Worm (Caenorhabditis elegans) whole organism, L3 larva: ENCODE results near the gene R03E9.2.
A peak's percentile ranks its signal among the peaks of the same experiment; 100 is the strongest.

Experiments
- ZK546.5 ChIP-seq: sonication (generic microtip); optimal IDR thresholded peaks from 2 replicates; lab custom pipeline; 2017; ENCODE audit warnings: missing biosample characterization, missing genetic modification characterization
- aly-2 ChIP-seq: fragments of 150-350 bp; optimal IDR thresholded peaks from 2 replicates; lab custom pipeline; 2014; ENCODE audit warnings: missing biosample characterization, missing genetic modification characterization
- ama-1 ChIP-seq: fragments of 150-350 bp; optimal IDR thresholded peaks from 2 replicates; lab custom pipeline; 2018
- ceh-16 ChIP-seq: sonication (generic microtip); optimal IDR thresholded peaks from 2 replicates; lab custom pipeline; 2017; ENCODE audit warnings: missing biosample characterization, missing genetic modification characterization
- ceh-28 ChIP-seq: fragments of 150-350 bp; optimal IDR thresholded peaks from 2 replicates; lab custom pipeline; 2014; ENCODE audit warnings: missing biosample characterization, missing genetic modification reagents, missing genetic modification characterization
- ceh-82 ChIP-seq: fragments of 150-350 bp; optimal IDR thresholded peaks from 2 replicates; lab custom pipeline; 2014; ENCODE audit warnings: missing biosample characterization, missing genetic modification characterization
- ceh-9 ChIP-seq: sonication (generic microtip); optimal IDR thresholded peaks from 2 replicates; lab custom pipeline; 2018; ENCODE audit warnings: missing biosample characterization, missing genetic modification characterization
- daf-12 ChIP-seq: fragments of 150-350 bp; optimal IDR thresholded peaks from 2 replicates; lab custom pipeline; 2014; ENCODE audit warnings: missing biosample characterization, missing genetic modification reagents, missing genetic modification characterization
- egl-27 ChIP-seq: sonication (generic microtip); optimal IDR thresholded peaks from 4 replicates; lab custom pipeline; 2017; ENCODE audit warnings: missing biosample characterization, missing genetic modification reagents, missing genetic modification characterization
- egl-5 ChIP-seq: fragments of 150-350 bp; optimal IDR thresholded peaks from 2 replicates; lab custom pipeline; 2017; ENCODE audit warnings: missing biosample characterization, missing genetic modification reagents, missing genetic modification characterization, inconsistent platforms
- elt-1 ChIP-seq: fragments of 150-350 bp; optimal IDR thresholded peaks from 2 replicates; lab custom pipeline; 2014; ENCODE audit warnings: missing biosample characterization, missing genetic modification characterization
- elt-3 ChIP-seq, 3 experiments: fragments of 150-350 bp in 1 of 3; sonication (generic microtip) in 2 of 3; optimal IDR thresholded peaks; 2 replicates in 2 of 3; 4 replicates in 1 of 3; lab custom pipeline; 2014 to 2017; ENCODE audit warnings: missing biosample characterization in 3 of 3, missing genetic modification characterization in 3 of 3
- eor-1 ChIP-seq, 2 experiments: fragments of 150-350 bp; optimal IDR thresholded peaks; 2 replicates each; lab custom pipeline; 2014 to 2018; ENCODE audit warnings: missing biosample characterization in 2 of 2, missing genetic modification characterization in 2 of 2
- fkh-10 ChIP-seq: sonication (generic microtip); optimal IDR thresholded peaks from 2 replicates; lab custom pipeline; 2017; ENCODE audit warnings: missing biosample characterization, missing genetic modification reagents, missing genetic modification characterization
- fkh-2 ChIP-seq: fragments of 150-350 bp; optimal IDR thresholded peaks from 2 replicates; lab custom pipeline; 2014; ENCODE audit warnings: missing biosample characterization, missing genetic modification reagents, missing genetic modification characterization
- fos-1 ChIP-seq: fragments of 150-350 bp; optimal IDR thresholded peaks from 2 replicates; lab custom pipeline; 2014; ENCODE audit warnings: missing biosample characterization, missing genetic modification characterization
- hmg-11 ChIP-seq: sonication (generic microtip); optimal IDR thresholded peaks from 2 replicates; lab custom pipeline; 2016; ENCODE audit warnings: missing genetic modification characterization, missing compliant biosample characterization
- jun-1 ChIP-seq: fragments of 150-350 bp; optimal IDR thresholded peaks from 2 replicates; lab custom pipeline; 2014; ENCODE audit warnings: missing biosample characterization, missing genetic modification reagents, missing genetic modification characterization
- lin-15B ChIP-seq: fragments of 150-350 bp; optimal IDR thresholded peaks from 2 replicates; lab custom pipeline; 2014; ENCODE audit warnings: missing biosample characterization, missing genetic modification characterization
- lin-39 ChIP-seq: fragments of 150-350 bp; optimal IDR thresholded peaks from 2 replicates; lab custom pipeline; 2018; ENCODE audit warnings: missing biosample characterization, missing genetic modification reagents, missing genetic modification characterization
- lsy-12 ChIP-seq: sonication (generic microtip); optimal IDR thresholded peaks from 2 replicates; lab custom pipeline; 2016; ENCODE audit warnings: mild to moderate bottlenecking, missing genetic modification characterization, missing compliant biosample characterization
- mdl-1 ChIP-seq: fragments of 150-350 bp; optimal IDR thresholded peaks from 2 replicates; lab custom pipeline; 2014; ENCODE audit warnings: missing biosample characterization, missing genetic modification characterization
- mml-1 ChIP-seq: fragments of 150-350 bp; sonication (generic microtip); optimal IDR thresholded peaks from 3 replicates; lab custom pipeline; 2014; ENCODE audit warnings: missing biosample characterization, missing genetic modification characterization
- nfya-1 ChIP-seq: sonication (generic microtip); optimal IDR thresholded peaks from 2 replicates; lab custom pipeline; 2017; ENCODE audit warnings: missing genetic modification characterization, mild to moderate bottlenecking, missing compliant biosample characterization, antibody characterized with exemption, moderate library complexity; ENCODE audit not compliant: insufficient read depth
- nhr-11 ChIP-seq: fragments of 150-350 bp; optimal IDR thresholded peaks from 2 replicates; lab custom pipeline; 2014; ENCODE audit warnings: missing biosample characterization, missing genetic modification characterization
- nhr-12 ChIP-seq: fragments of 150-350 bp; optimal IDR thresholded peaks from 2 replicates; lab custom pipeline; 2014; ENCODE audit warnings: missing biosample characterization, missing genetic modification characterization
- nhr-23 ChIP-seq: fragments of 150-350 bp; optimal IDR thresholded peaks from 2 replicates; lab custom pipeline; 2014; ENCODE audit warnings: missing biosample characterization, missing genetic modification reagents, missing genetic modification characterization
- nhr-237 ChIP-seq: fragments of 150-350 bp; optimal IDR thresholded peaks from 2 replicates; lab custom pipeline; 2014; ENCODE audit warnings: missing biosample characterization, missing genetic modification characterization
- nhr-25 ChIP-seq: sonication (generic microtip); optimal IDR thresholded peaks from 2 replicates; lab custom pipeline; 2017; ENCODE audit warnings: missing biosample characterization, missing genetic modification characterization
- nhr-28 ChIP-seq: fragments of 150-350 bp; optimal IDR thresholded peaks from 2 replicates; lab custom pipeline; 2014; ENCODE audit warnings: missing biosample characterization, missing genetic modification characterization
- nhr-43 ChIP-seq: sonication (generic microtip); optimal IDR thresholded peaks from 2 replicates; lab custom pipeline; 2016; ENCODE audit warnings: mild to moderate bottlenecking, missing genetic modification characterization, missing compliant biosample characterization; ENCODE audit not compliant: poor library complexity, severe bottlenecking
- nhr-67 ChIP-seq: fragments of 150-350 bp; optimal IDR thresholded peaks from 2 replicates; lab custom pipeline; 2014; ENCODE audit warnings: missing biosample characterization, missing genetic modification characterization
- nhr-76 ChIP-seq: fragments of 150-350 bp; sonication (generic microtip); optimal IDR thresholded peaks from 5 replicates; lab custom pipeline; 2014; ENCODE audit warnings: missing biosample characterization, missing genetic modification characterization
- nhr-77 ChIP-seq: fragments of 150-350 bp; optimal IDR thresholded peaks from 2 replicates; lab custom pipeline; 2014; ENCODE audit warnings: missing biosample characterization, missing genetic modification characterization
- pha-4 ChIP-seq: fragments of 150-350 bp; optimal IDR thresholded peaks from 2 replicates; lab custom pipeline; 2014; ENCODE audit warnings: missing biosample characterization, missing genetic modification reagents, missing genetic modification characterization
- pqm-1 ChIP-seq: fragments of 150-350 bp; optimal IDR thresholded peaks from 2 replicates; lab custom pipeline; 2017; ENCODE audit warnings: missing biosample characterization, missing genetic modification characterization, inconsistent platforms
- sea-2 ChIP-seq: fragments of 150-350 bp; sonication (generic microtip); optimal IDR thresholded peaks from 4 replicates; lab custom pipeline; 2014; ENCODE audit warnings: missing biosample characterization, missing genetic modification reagents, missing genetic modification characterization
- skn-1 ChIP-seq: fragments of 150-350 bp; optimal IDR thresholded peaks from 2 replicates; lab custom pipeline; 2014; ENCODE audit warnings: missing biosample characterization, missing genetic modification characterization
- snpc-4 ChIP-seq: fragments of 150-350 bp; optimal IDR thresholded peaks from 2 replicates; lab custom pipeline; 2014; ENCODE audit warnings: missing biosample characterization, missing genetic modification characterization
- tbx-2 ChIP-seq: sonication (generic microtip); optimal IDR thresholded peaks from 2 replicates; lab custom pipeline; 2016; ENCODE audit warnings: mild to moderate bottlenecking, missing genetic modification characterization, missing compliant biosample characterization
- unc-39 ChIP-seq: sonication (generic microtip); optimal IDR thresholded peaks from 4 replicates; lab custom pipeline; 2017; ENCODE audit warnings: missing biosample characterization, missing genetic modification characterization
- unc-62 ChIP-seq: fragments of 150-350 bp; sonication (generic microtip); optimal IDR thresholded peaks from 4 replicates; lab custom pipeline; 2014; ENCODE audit warnings: missing biosample characterization, missing genetic modification reagents, missing genetic modification characterization
- zag-1 ChIP-seq: fragments of 150-350 bp; optimal IDR thresholded peaks from 2 replicates; lab custom pipeline; 2014; ENCODE audit warnings: missing biosample characterization, missing genetic modification characterization
- ztf-11 ChIP-seq: fragments of 150-350 bp; optimal IDR thresholded peaks from 2 replicates; lab custom pipeline; 2014; ENCODE audit warnings: missing biosample characterization, missing genetic modification characterization
- ztf-4 ChIP-seq: fragments of 150-350 bp; optimal IDR thresholded peaks from 2 replicates; lab custom pipeline; 2014; ENCODE audit warnings: missing biosample characterization, missing genetic modification characterization

R03E9.2 gene

DNA sequence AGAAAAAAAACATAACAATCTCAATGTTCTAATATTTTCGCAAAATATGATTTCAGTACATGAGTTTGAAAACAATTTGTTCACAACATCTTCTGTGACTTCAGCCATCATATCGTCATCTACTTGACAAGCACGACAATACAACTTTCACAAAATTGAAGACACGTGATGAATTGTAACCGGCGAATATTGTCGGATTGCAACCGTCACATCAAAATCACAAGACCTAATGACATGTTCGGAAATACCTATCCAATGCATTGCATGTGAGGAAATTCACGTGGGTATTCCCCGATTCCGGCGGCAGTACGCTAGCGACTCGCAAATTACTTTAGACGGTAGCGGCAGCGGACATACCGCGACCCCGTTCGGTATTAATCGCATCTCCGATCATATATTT, 8.4 kb upstream of the R03E9.2 start:
- TF ChIP-seq nhr-67 (tag; lab: Kevin White, UChicago) = no peak
- no peak for TF ChIP-seq lsy-12 (tag; lab: Kevin White, UChicago)
- no peak for TF ChIP-seq zag-1 (tag; lab: Kevin White, UChicago)
- no peak for TF ChIP-seq tbx-2
- peak in 1 of 3 experiments; percentile 23 for TF ChIP-seq elt-3 (tag; optimal IDR thresholded peaks at IDR 0.05; lab: Kevin White, UChicago)
- TF ChIP-seq nhr-237 = no peak
- no peak for TF ChIP-seq daf-12
- no peak for TF ChIP-seq fkh-10 (GFP tag; lab: Kevin White, UChicago)
- TF ChIP-seq nhr-43 (tag; lab: Kevin White, UChicago) = peak; percentile 95
- TF ChIP-seq pha-4 = no peak
- TF ChIP-seq egl-5 (tag; lab: Kevin White, UChicago) = no peak
- TF ChIP-seq nhr-28 (tag; lab: Kevin White, UChicago) = no peak
- peak; percentile 47 for TF ChIP-seq nfya-1 (tag; lab: Kevin White, UChicago)
- peak; percentile 32 for TF ChIP-seq mml-1 (tag; lab: Kevin White, UChicago)
- TF ChIP-seq unc-62 (GFP tag; lab: Kevin White, UChicago) = peak; percentile 79
- TF ChIP-seq nhr-23 (tag; lab: Kevin White, UChicago) = peak; percentile 96
- peak; percentile 66 for TF ChIP-seq mdl-1 (tag; lab: Kevin White, UChicago)
- no peak for TF ChIP-seq jun-1
- TF ChIP-seq ztf-4 (tag; lab: Kevin White, UChicago) = no peak
- TF ChIP-seq nhr-25 (tag; lab: Kevin White, UChicago) = peak; percentile 97
- peak; percentile 57 for TF ChIP-seq ama-1 (lab: Kevin White, UChicago)
- no peak for TF ChIP-seq nhr-76 (tag; lab: Kevin White, UChicago)
- TF ChIP-seq fos-1 (tag; lab: Kevin White, UChicago) = no peak
- no peak for TF ChIP-seq nhr-77 (tag; lab: Kevin White, UChicago)
- TF ChIP-seq skn-1 (tag; lab: Kevin White, UChicago) = no peak

DNA sequence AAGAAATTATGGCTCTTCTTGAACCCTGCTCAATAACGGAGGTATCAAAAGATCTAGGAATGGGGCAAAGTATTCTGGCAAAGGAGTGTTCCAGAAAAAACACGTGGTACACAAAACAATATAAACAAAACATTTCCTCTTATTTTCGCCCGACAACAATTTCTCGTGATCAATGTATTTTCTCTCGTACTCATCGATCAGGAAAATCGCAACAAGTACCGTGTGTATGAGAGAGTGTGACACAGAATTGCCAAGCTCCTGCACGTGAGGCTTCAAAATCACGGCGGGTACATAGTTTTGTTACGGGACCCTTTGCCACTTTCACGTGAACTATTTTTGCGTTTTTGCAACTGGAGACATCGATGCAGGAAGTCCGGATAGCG, 7.9 kb upstream of the R03E9.2 start:
- no peak for TF ChIP-seq unc-39 (tag; lab: Kevin White, UChicago)
- TF ChIP-seq lin-39 = no peak
- TF ChIP-seq nhr-11 (tag; lab: Kevin White, UChicago) = peak; percentile 76
- peak; percentile 19 for TF ChIP-seq ceh-28 (tag; lab: Kevin White, UChicago)
- TF ChIP-seq tbx-2 = no peak
- peak; percentile 61 for TF ChIP-seq nhr-43 (tag; lab: Kevin White, UChicago)
- no peak for TF ChIP-seq aly-2 (tag; lab: Kevin White, UChicago)
- TF ChIP-seq pqm-1 (tag; lab: Kevin White, UChicago) = no peak
- TF ChIP-seq lin-15B (tag; lab: Kevin White, UChicago) = no peak
- no peak for TF ChIP-seq nfya-1 (tag; lab: Kevin White, UChicago)
- TF ChIP-seq elt-1 (tag; lab: Kevin White, UChicago) = no peak
- no peak for TF ChIP-seq ztf-4 (tag; lab: Kevin White, UChicago)
- peak; percentile 81 for TF ChIP-seq pha-4
- TF ChIP-seq ceh-82 = no peak
- TF ChIP-seq egl-5 (tag; lab: Kevin White, UChicago) = peak; percentile 22
- no peak for TF ChIP-seq egl-27 (tag; lab: Kevin White, UChicago)
- TF ChIP-seq mml-1 (tag; lab: Kevin White, UChicago) = peak; percentile 78

DNA sequence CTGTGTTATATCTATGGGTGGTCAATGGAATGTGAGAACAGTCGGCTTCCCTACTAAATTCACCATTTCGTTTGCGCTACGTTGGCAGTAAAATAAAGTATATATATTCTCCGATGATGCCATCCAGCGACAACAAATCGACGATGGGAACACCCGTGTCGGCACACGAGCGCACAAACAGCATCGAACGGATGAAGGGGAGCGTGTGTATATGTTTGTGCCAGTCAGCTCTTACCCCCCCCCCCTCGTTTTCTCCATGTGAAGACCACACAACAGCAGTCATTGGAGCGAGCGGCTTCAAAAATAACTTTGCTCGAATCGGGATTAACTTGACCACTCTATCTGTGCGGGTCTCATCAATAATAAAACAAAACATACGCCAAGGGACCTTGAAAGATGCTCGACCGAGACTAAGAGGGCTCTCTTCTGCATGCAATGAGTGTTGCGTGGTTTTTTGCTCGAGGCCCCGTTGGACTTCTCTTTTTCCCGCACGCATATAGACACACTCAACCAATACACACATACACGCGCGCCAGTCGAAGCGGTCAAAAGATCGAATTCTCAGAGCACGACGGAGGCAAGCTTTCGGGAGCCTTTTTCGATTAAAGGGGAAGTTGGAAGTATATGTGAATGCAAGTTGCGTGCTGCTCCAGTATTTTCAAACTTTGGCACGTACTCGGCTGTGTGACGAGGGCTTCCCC, 7.3 kb upstream of the R03E9.2 start:
- TF ChIP-seq ztf-11 (tag; lab: Kevin White, UChicago) (no peak), nhr-12 (no peak), fkh-2 (tag; lab: Kevin White, UChicago) (no peak), unc-62 (GFP tag; lab: Kevin White, UChicago) (peak; percentile 19), eor-1 (tag; optimal IDR thresholded peaks at IDR 0.05; lab: Kevin White, UChicago) (no peak), ceh-16 (tag; lab: Kevin White, UChicago) (no peak), nhr-67 (tag; lab: Kevin White, UChicago) (no peak), elt-1 (tag; lab: Kevin White, UChicago) (no peak), pqm-1 (tag; lab: Kevin White, UChicago) (no peak), aly-2 (tag; lab: Kevin White, UChicago) (no peak), daf-12 (no peak), fkh-10 (GFP tag; lab: Kevin White, UChicago) (peak; percentile 7), ama-1 (lab: Kevin White, UChicago) (no peak), ceh-9 (tag; lab: Kevin White, UChicago) (no peak), jun-1 (no peak), nfya-1 (tag; lab: Kevin White, UChicago) (peak; percentile 49), lsy-12 (tag; lab: Kevin White, UChicago) (no peak), lin-39 (peak; percentile 42), sea-2 (GFP tag; lab: Kevin White, UChicago) (no peak), tbx-2 (no peak), skn-1 (tag; lab: Kevin White, UChicago) (no peak), nhr-77 (tag; lab: Kevin White, UChicago) (no peak), ZK546.5 (tag; lab: Kevin White, UChicago) (no peak), mml-1 (tag; lab: Kevin White, UChicago) (no peak), fos-1 (tag; lab: Kevin White, UChicago) (no peak), elt-3 (tag; optimal IDR thresholded peaks at IDR 0.05; lab: Kevin White, UChicago) (no peak), nhr-23 (tag; lab: Kevin White, UChicago) (no peak), zag-1 (tag; lab: Kevin White, UChicago) (no peak), hmg-11 (tag; lab: Kevin White, UChicago) (peak; percentile 38), nhr-237 (no peak), nhr-28 (tag; lab: Kevin White, UChicago) (no peak), pha-4 (peak; percentile 0), snpc-4 (no peak)
